Worm (Caenorhabditis elegans) whole organism, L4/young adult: Measurements from ENCODE around the gene clec-227.

Source experiments
- W03F9.2 ChIP-seq: fragments of 150-350 bp; optimal IDR thresholded peaks from 2 replicates; lab custom pipeline; 2014; ENCODE audit warnings: missing biosample characterization, missing genetic modification characterization
- him-1 ChIP-seq: sonication (generic microtip); optimal IDR thresholded peaks from 2 replicates; lab custom pipeline; 2016; ENCODE audit warnings: missing genotype, missing genetic modification reagents, missing genetic modification characterization, missing compliant biosample characterization

- no peak for TF ChIP-seq him-1
- TF ChIP-seq W03F9.2 (tag; lab: Kevin White, UChicago), result no peak
These were observed 11.7 kb upstream of the clec-227 start, which contains the start of gene F08H9.2 for ce11 chrV:14460615-14461102.
